Fruit fly (Drosophila melanogaster) whole organism, embryonic: ENCODE measurements around the gene ihog.

Source experiments
- Atf-2 ChIP-seq: fragments of 200-800 bp; sonication (Bioruptor generic); optimal IDR thresholded peaks from 2 replicates; lab custom pipeline; 2016; ENCODE audit warnings: missing biosample characterization, missing genetic modification characterization
- Bgb ChIP-seq: fragments of 200-800 bp; sonication (Bioruptor generic); IDR thresholded peaks from 2 replicates; pipeline ENCODE4 v1.3.6; 2022; ENCODE audit warnings: missing biosample characterization, missing genetic modification characterization; ENCODE audit not compliant: partially characterized antibody
- CG13624 ChIP-seq: fragments of 200-800 bp; sonication (Bioruptor generic); optimal IDR thresholded peaks from 2 replicates; lab custom pipeline; 2016; ENCODE audit warnings: missing biosample characterization, missing genetic modification characterization
- CG14860 ChIP-seq: fragments of 200-800 bp; sonication (Bioruptor generic); IDR thresholded peaks from 3 replicates; pipeline ENCODE4 v1.3.6; 2022; ENCODE audit warnings: missing biosample characterization, missing genetic modification characterization; ENCODE audit not compliant: partially characterized antibody
- CG15514 ChIP-seq: fragments of 200-800 bp; sonication (Bioruptor generic); optimal IDR thresholded peaks from 3 replicates; lab custom pipeline; 2017; ENCODE audit warnings: missing biosample characterization, missing genetic modification characterization, mild to moderate bottlenecking, moderate library complexity, missing genetic modification reagents
- CG17802 ChIP-seq: fragments of 200-800 bp; sonication (Bioruptor generic); optimal IDR thresholded peaks from 2 replicates; lab custom pipeline; 2018; ENCODE audit warnings: missing biosample characterization, mild to moderate bottlenecking, missing genetic modification characterization, moderate library complexity
- CG17912 ChIP-seq: fragments of 200-800 bp; sonication (Bioruptor generic); optimal IDR thresholded peaks from 2 replicates; lab custom pipeline; 2018; ENCODE audit warnings: missing biosample characterization, mild to moderate bottlenecking, missing genetic modification characterization
- CG2875 ChIP-seq: fragments of 200-800 bp; sonication (Bioruptor generic); optimal IDR thresholded peaks from 2 replicates; lab custom pipeline; 2017; ENCODE audit warnings: missing biosample characterization, mild to moderate bottlenecking, missing genetic modification characterization, missing genetic modification reagents
- CG30403 ChIP-seq: fragments of 200-800 bp; sonication (Bioruptor generic); optimal IDR thresholded peaks from 3 replicates; lab custom pipeline; 2016; ENCODE audit warnings: missing biosample characterization, missing genetic modification characterization
- CG32772 ChIP-seq: fragments of 200-800 bp; sonication (Bioruptor generic); IDR thresholded peaks from 2 replicates; pipeline ENCODE4 v1.3.6; 2022; ENCODE audit warnings: missing biosample characterization, missing genetic modification characterization
- CG34224 ChIP-seq: fragments of 200-800 bp; sonication (Bioruptor generic); IDR thresholded peaks from 3 replicates; pipeline ENCODE4 v1.3.6; 2022; ENCODE audit warnings: missing biosample characterization, missing genetic modification characterization; ENCODE audit not compliant: partially characterized antibody
- CG3847 ChIP-seq: fragments of 200-800 bp; sonication (Bioruptor generic); IDR thresholded peaks from 2 replicates; pipeline ENCODE4 v1.3.6; 2022; ENCODE audit warnings: missing biosample characterization, missing genetic modification characterization
- CG4424 ChIP-seq: fragments of 200-800 bp; sonication (Bioruptor generic); optimal IDR thresholded peaks from 3 replicates; lab custom pipeline; 2016; ENCODE audit warnings: missing biosample characterization, missing genetic modification characterization
- CG6813 ChIP-seq: fragments of 200-800 bp; sonication (Bioruptor generic); optimal IDR thresholded peaks from 2 replicates; lab custom pipeline; 2017; ENCODE audit warnings: missing biosample characterization, missing genetic modification characterization, mild to moderate bottlenecking, moderate library complexity, missing genetic modification reagents
- CG7839 ChIP-seq: fragments of 200-800 bp; sonication (Bioruptor generic); optimal IDR thresholded peaks from 3 replicates; lab custom pipeline; 2018; ENCODE audit warnings: missing biosample characterization, mild to moderate bottlenecking, missing genetic modification characterization, moderate library complexity
- CG9609 ChIP-seq: fragments of 200-800 bp; sonication (Bioruptor generic); optimal IDR thresholded peaks from 3 replicates; lab custom pipeline; 2016; ENCODE audit warnings: missing biosample characterization, missing genetic modification characterization
- Chrac-16 ChIP-seq: fragments of 200-800 bp; sonication (Bioruptor generic); optimal IDR thresholded peaks from 3 replicates; lab custom pipeline; 2016; ENCODE audit warnings: missing biosample characterization, missing genetic modification characterization
- Drgx ChIP-seq: fragments of 200-800 bp; sonication (Bioruptor generic); IDR thresholded peaks from 2 replicates; pipeline ENCODE4 v1.3.6; 2022; ENCODE audit warnings: missing biosample characterization, missing genetic modification characterization
- Eip74EF ChIP-seq, 2 experiments: fragments of 200-800 bp in 1 of 2; fragments of >200 bp in 1 of 2; sonication (Bioruptor generic) in 1 of 2; optimal IDR thresholded peaks; 2 replicates each; lab custom pipeline; 2017 to 2019; ENCODE audit warnings: missing biosample characterization in 2 of 2, missing genetic modification characterization in 2 of 2, mild to moderate bottlenecking in 1 of 2, moderate library complexity in 1 of 2
- Ets97D ChIP-seq: fragments of 200-800 bp; sonication (Bioruptor generic); optimal IDR thresholded peaks from 3 replicates; lab custom pipeline; 2016; ENCODE audit warnings: missing biosample characterization, missing genetic modification characterization
- HLH3B ChIP-seq: fragments of 200-800 bp; sonication (Bioruptor generic); IDR thresholded peaks from 2 replicates; pipeline ENCODE4 v1.3.6; 2022; ENCODE audit warnings: missing biosample characterization, missing genetic modification characterization
- HLHmδ ChIP-seq: fragments of 200-800 bp; sonication (Bioruptor generic); optimal IDR thresholded peaks from 2 replicates; lab custom pipeline; 2018; ENCODE audit warnings: missing biosample characterization, mild to moderate bottlenecking, missing genetic modification characterization, moderate library complexity
- Hand ChIP-seq: fragments of 200-800 bp; sonication (Bioruptor generic); optimal IDR thresholded peaks from 2 replicates; lab custom pipeline; 2017; ENCODE audit warnings: mild to moderate bottlenecking, missing biosample characterization, missing genetic modification reagents, missing genetic modification characterization
- Lhr ChIP-seq: fragments of 200-800 bp; sonication (Bioruptor generic); optimal IDR thresholded peaks from 3 replicates; lab custom pipeline; 2017; ENCODE audit warnings: mild to moderate bottlenecking, missing biosample characterization, missing genetic modification reagents, missing genetic modification characterization
- Oli ChIP-seq: fragments of 200-800 bp; sonication (Bioruptor generic); optimal IDR thresholded peaks from 2 replicates; lab custom pipeline; 2018; ENCODE audit warnings: missing biosample characterization, mild to moderate bottlenecking, missing genetic modification characterization, moderate library complexity
- Opbp ChIP-seq: fragments of 200-800 bp; sonication (Bioruptor generic); IDR thresholded peaks from 3 replicates; pipeline ENCODE4 v1.3.6; 2022; ENCODE audit warnings: missing biosample characterization, missing genetic modification characterization; ENCODE audit not compliant: partially characterized antibody
- Scr ChIP-seq: fragments of 200-800 bp; sonication (Bioruptor generic); IDR thresholded peaks from 2 replicates; pipeline ENCODE4 v1.3.6; 2022; ENCODE audit warnings: missing biosample characterization, missing genetic modification characterization; ENCODE audit not compliant: partially characterized antibody
- al ChIP-seq: fragments of 200-800 bp; sonication (Bioruptor generic); IDR thresholded peaks from 2 replicates; pipeline ENCODE4 v1.3.6; 2022; ENCODE audit warnings: missing biosample characterization, missing genetic modification characterization
- chif ChIP-seq, 2 experiments: fragments of 200-800 bp; sonication (Bioruptor generic); optimal IDR thresholded peaks; 3 replicates each; lab custom pipeline; 2016; ENCODE audit warnings: missing biosample characterization in 2 of 2, missing genetic modification characterization in 2 of 2
- dysf ChIP-seq: fragments of 200-800 bp; sonication (Bioruptor generic); IDR thresholded peaks from 3 replicates; pipeline ENCODE4 v1.3.6; 2022; ENCODE audit warnings: missing biosample characterization, missing genetic modification characterization
- ems ChIP-seq: fragments of 200-800 bp; sonication (Bioruptor generic); optimal IDR thresholded peaks from 3 replicates; lab custom pipeline; 2016; ENCODE audit warnings: missing biosample characterization, missing genetic modification characterization
- en ChIP-seq: fragments of 200-800 bp; sonication (Bioruptor generic); optimal IDR thresholded peaks from 2 replicates; lab custom pipeline; 2016; ENCODE audit warnings: missing biosample characterization, missing genetic modification characterization
- eve ChIP-seq, 2 experiments: fragments of >200 bp; optimal IDR thresholded peaks; 2 replicates each; lab custom pipeline; 2017; ENCODE audit warnings: missing biosample characterization in 2 of 2, missing genetic modification characterization in 2 of 2
- fu2 ChIP-seq: fragments of 200-800 bp; sonication (Bioruptor generic); optimal IDR thresholded peaks from 2 replicates; lab custom pipeline; 2016; ENCODE audit warnings: missing biosample characterization, missing genetic modification characterization
- gcm ChIP-seq: fragments of 200-800 bp; sonication (Bioruptor generic); optimal IDR thresholded peaks from 2 replicates; lab custom pipeline; 2019; ENCODE audit warnings: missing biosample characterization, mild to moderate bottlenecking, missing genetic modification characterization, moderate library complexity
- grn ChIP-seq: fragments of 200-800 bp; sonication (Bioruptor generic); optimal IDR thresholded peaks from 3 replicates; lab custom pipeline; 2017; ENCODE audit warnings: missing biosample characterization, missing genetic modification characterization
- lbe ChIP-seq: fragments of 200-800 bp; sonication (Bioruptor generic); optimal IDR thresholded peaks from 2 replicates; lab custom pipeline; 2016; ENCODE audit warnings: missing biosample characterization, mild to moderate bottlenecking, missing genetic modification characterization
- luna ChIP-seq: fragments of 200-800 bp; sonication (Bioruptor generic); optimal IDR thresholded peaks from 2 replicates; lab custom pipeline; 2016; ENCODE audit warnings: missing biosample characterization, missing genetic modification characterization
- mld ChIP-seq: fragments of 200-800 bp; sonication (Bioruptor generic); IDR thresholded peaks from 3 replicates; pipeline ENCODE4 v1.3.6; 2022; ENCODE audit warnings: missing biosample characterization, missing genetic modification characterization; ENCODE audit not compliant: partially characterized antibody
- nmo ChIP-seq: fragments of 200-800 bp; sonication (Bioruptor generic); optimal IDR thresholded peaks from 2 replicates; lab custom pipeline; 2018; ENCODE audit warnings: missing biosample characterization, mild to moderate bottlenecking, missing genetic modification characterization, moderate library complexity
- onecut ChIP-seq: fragments of 200-800 bp; sonication (Bioruptor generic); IDR thresholded peaks from 2 replicates; pipeline ENCODE4 v1.3.6; 2022; ENCODE audit warnings: missing biosample characterization, missing genetic modification characterization
- p53 ChIP-seq: fragments of 200-800 bp; sonication (Bioruptor generic); optimal IDR thresholded peaks from 2 replicates; lab custom pipeline; 2016; ENCODE audit warnings: missing biosample characterization, missing genetic modification characterization
- peb ChIP-seq: fragments of 200-800 bp; sonication (Bioruptor generic); IDR thresholded peaks from 2 replicates; pipeline ENCODE4 v1.3.6; 2022; ENCODE audit warnings: missing biosample characterization, missing genetic modification characterization
- pum ChIP-seq: fragments of 200-800 bp; sonication (Bioruptor generic); optimal IDR thresholded peaks from 2 replicates; lab custom pipeline; 2016; ENCODE audit warnings: missing biosample characterization, missing genetic modification characterization
- salm ChIP-seq: fragments of 200-800 bp; sonication (Bioruptor generic); optimal IDR thresholded peaks from 2 replicates; lab custom pipeline; 2018; ENCODE audit warnings: missing biosample characterization, mild to moderate bottlenecking, missing genetic modification characterization
- tgo ChIP-seq: fragments of 200-800 bp; sonication (Bioruptor generic); IDR thresholded peaks from 3 replicates; pipeline ENCODE4 v1.3.6; 2022; ENCODE audit warnings: missing biosample characterization, missing genetic modification characterization
- trh ChIP-seq: fragments of 200-800 bp; sonication (Bioruptor generic); optimal IDR thresholded peaks from 2 replicates; lab custom pipeline; 2016; ENCODE audit warnings: missing biosample characterization, missing genetic modification characterization
- zen2 ChIP-seq: fragments of 200-800 bp; sonication (Bioruptor generic); IDR thresholded peaks from 3 replicates; pipeline ENCODE4 v1.3.6; 2022; ENCODE audit warnings: missing biosample characterization, missing genetic modification characterization; ENCODE audit not compliant: partially characterized antibody
- zfh2 ChIP-seq: fragments of 200-800 bp; sonication (Bioruptor generic); optimal IDR thresholded peaks from 2 replicates; lab custom pipeline; 2016; ENCODE audit warnings: missing biosample characterization, missing genetic modification characterization

Gene ihog

DNA sequence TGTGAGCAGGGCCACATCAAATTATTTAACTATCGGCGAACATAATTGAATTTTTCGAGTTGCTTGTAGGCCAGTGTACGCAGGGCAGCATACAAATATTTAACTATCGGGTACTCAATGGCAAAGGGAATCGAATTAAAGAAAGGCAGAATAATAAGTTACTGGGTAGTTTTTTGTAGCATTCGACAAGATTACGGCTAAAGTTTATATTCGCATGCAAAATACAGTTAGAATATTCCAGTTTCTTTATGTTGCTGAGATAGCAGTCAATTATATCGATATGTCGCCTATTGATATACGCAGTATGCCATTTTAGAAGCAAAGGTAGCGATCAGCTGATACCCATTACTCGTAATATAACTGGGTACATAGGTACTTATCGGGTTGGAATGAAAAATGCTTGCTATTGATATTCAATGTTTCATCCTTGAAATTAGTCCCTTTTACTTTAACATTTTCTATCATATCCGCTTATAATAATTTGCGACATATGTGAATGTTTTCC, 19.5 kb upstream of the ihog start (continued):
- TF ChIP-seq Ets97D, result peak; percentile 49
- TF ChIP-seq trh (GFP tag; lab: Kevin White, UChicago), result no peak
- TF ChIP-seq dysf, result peak; percentile 48; the same call in 1 of the 3 replicates
- peak; percentile 55 for TF ChIP-seq CG2875 (GFP tag; lab: Kevin White, UChicago)
- peak; percentile 53; the same call in 1 of the 2 replicates for TF ChIP-seq Drgx (GFP tag; lab: Robert Waterston, UW)
- TF ChIP-seq Eip74EF (GFP tag; optimal IDR thresholded peaks at IDR 0.05; lab: Kevin White, UChicago), result peak in 1 of 2 experiments; percentile 26
- no peak for TF ChIP-seq CG17802 (tag; lab: Kevin White, UChicago)
- TF ChIP-seq zen2 (GFP tag; lab: Robert Waterston, UW), result peak; percentile 88
- TF ChIP-seq CG9609 (GFP tag; lab: Kevin White, UChicago), result no peak
- TF ChIP-seq Chrac-16, result peak; percentile 22
- peak; percentile 27; the same call in 1 of the 2 replicates for TF ChIP-seq HLH3B (GFP tag; lab: Robert Waterston, UW)
- peak; percentile 75 for TF ChIP-seq Bgb (GFP tag; lab: Robert Waterston, UW)
- TF ChIP-seq Hand (GFP tag; lab: Kevin White, UChicago), result no peak
- TF ChIP-seq onecut (GFP tag; lab: Robert Waterston, UW), result peak; percentile 55
- TF ChIP-seq CG30403 (GFP tag; lab: Kevin White, UChicago), result peak; percentile 65
- peak; percentile 31; the same call in 1 of the 3 replicates for TF ChIP-seq tgo
- no peak for TF ChIP-seq grn (GFP tag; lab: Kevin White, UChicago)
- TF ChIP-seq pum (GFP tag; lab: Kevin White, UChicago), result peak; percentile 1
- peak; percentile 55 for TF ChIP-seq en
- TF ChIP-seq Oli, result peak; percentile 27
- TF ChIP-seq p53 (GFP tag; lab: Kevin White, UChicago), result peak; percentile 13
- peak; percentile 86 for TF ChIP-seq Scr (GFP tag; lab: Robert Waterston, UW)
- peak in 1 of 2 experiments; percentile 56 for TF ChIP-seq chif (GFP tag; optimal IDR thresholded peaks at IDR 0.05; lab: Kevin White, UChicago)
- TF ChIP-seq ems, result peak; percentile 35
- peak; percentile 6 for TF ChIP-seq CG6813 (GFP tag; lab: Kevin White, UChicago)
- peak; percentile 88 for TF ChIP-seq CG13624 (GFP tag; lab: Kevin White, UChicago)
- peak; percentile 45 for TF ChIP-seq zfh2 (GFP tag; lab: Kevin White, UChicago)
- peak; percentile 51; the same call in 2 of the 3 replicates for TF ChIP-seq mld (GFP tag; lab: Robert Waterston, UW)
- TF ChIP-seq Lhr (GFP tag; lab: Kevin White, UChicago), result no peak
- peak; percentile 38 for TF ChIP-seq Atf-2 (GFP tag; lab: Kevin White, UChicago)
- TF ChIP-seq CG15514 (GFP tag; lab: Kevin White, UChicago), result peak; percentile 4
- TF ChIP-seq CG34224 (GFP tag; lab: Robert Waterston, UW), result peak; percentile 64
- TF ChIP-seq al (GFP tag; lab: Robert Waterston, UW), result 0 out of 2 replicates have a peak, but pooled peaks have one; percentile 4
- TF ChIP-seq nmo (GFP tag; lab: Kevin White, UChicago), result peak; percentile 32
- no peak for TF ChIP-seq eve (GFP tag; optimal IDR thresholded peaks at IDR 0.05; lab: Kevin White, UChicago)
- TF ChIP-seq gcm (GFP tag; lab: Kevin White, UChicago), result peak; percentile 34
- TF ChIP-seq CG17912 (GFP tag; lab: Kevin White, UChicago), result peak; percentile 60
- TF ChIP-seq HLHmδ (GFP tag; lab: Kevin White, UChicago), result no peak
- TF ChIP-seq Opbp (GFP tag; lab: Robert Waterston, UW), result peak; percentile 76
- no peak for TF ChIP-seq peb (GFP tag; lab: Robert Waterston, UW)
- peak; percentile 4 for TF ChIP-seq lbe (GFP tag; lab: Kevin White, UChicago)
- TF ChIP-seq CG14860 (GFP tag; lab: Robert Waterston, UW), result peak; percentile 59
- TF ChIP-seq CG7839 (tag; lab: Kevin White, UChicago), result peak; percentile 61
- TF ChIP-seq CG4424 (GFP tag; lab: Kevin White, UChicago), result peak; percentile 41
- TF ChIP-seq luna (GFP tag; lab: Kevin White, UChicago), result peak; percentile 10
- peak; percentile 35 for TF ChIP-seq salm
- peak; percentile 16; the same call in 1 of the 2 replicates for TF ChIP-seq CG32772 (GFP tag; lab: Robert Waterston, UW)
- 0 out of 2 replicates have a peak, but pooled peaks have one; percentile 16 for TF ChIP-seq CG3847 (GFP tag; lab: Robert Waterston, UW)
- TF ChIP-seq fu2, result peak; percentile 61
